Worm (Caenorhabditis elegans): ENCODE results near the gene clc-33.
"Not testable (repeated sequence)": the region's sequence is repeated elsewhere in the genome, so short reads cannot be mapped to it uniquely, and the experiment has no call there.

clc-33 gene

DNA sequence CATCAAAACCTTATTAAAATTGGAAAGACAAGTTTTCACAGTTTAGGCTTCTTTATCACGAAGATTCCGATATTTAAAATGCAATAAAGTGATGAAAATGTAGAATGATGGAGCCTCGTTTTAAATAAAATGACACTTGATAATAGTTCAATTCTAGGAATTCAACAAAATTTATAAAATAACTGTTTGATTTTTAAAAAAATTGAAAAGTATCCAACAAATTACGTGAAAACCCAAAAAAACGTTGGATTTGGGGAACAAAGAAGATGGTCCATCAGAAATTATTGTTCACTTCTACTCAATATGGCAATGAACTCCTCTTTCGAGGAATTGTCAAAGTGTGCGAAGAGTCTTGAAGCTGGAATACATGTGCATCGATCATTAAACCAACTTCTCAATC is 3.7 kb downstream of the clc-33 start, which contains the start of gene F28A10.4:
TSS of gene F28A10.4 (plus strand) at position 301 of the 400 bp plus-strand sequence.
- TF ChIP-seq dao-5 (tag; optimal IDR thresholded peaks at IDR 0.05) (no peak), W03F9.2 (tag; optimal IDR thresholded peaks at IDR 0.05) (no peak), him-1 (tag; optimal IDR thresholded peaks at IDR 0.05) (no peak)

DNA sequence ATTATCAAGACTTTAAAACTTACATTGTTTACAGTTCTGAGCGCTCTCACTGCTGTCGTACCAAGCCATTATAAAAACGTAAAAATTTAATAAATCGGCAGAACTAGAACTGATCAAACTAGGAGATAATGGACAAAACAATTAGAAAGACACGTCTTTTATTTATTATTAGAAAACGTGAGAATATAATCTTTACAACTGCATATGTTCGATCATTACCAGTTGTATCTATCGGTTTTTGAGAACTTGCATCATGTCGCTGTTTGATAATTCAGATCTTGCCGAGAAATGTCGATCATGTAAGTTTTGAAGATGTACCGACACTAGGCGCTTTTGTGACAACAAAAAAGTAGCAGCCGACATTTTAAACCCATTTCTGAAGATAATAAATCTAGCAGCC is 5.4 kb downstream of the clc-33 start, which contains the start of gene F28A10.7:
TSS of gene F28A10.7 (minus strand) at position 101 of the 400 bp plus-strand sequence.
- TF ChIP-seq dao-5 (tag; optimal IDR thresholded peaks at IDR 0.05) (no peak), him-1 (tag; optimal IDR thresholded peaks at IDR 0.05) (no peak), W03F9.2 (tag; optimal IDR thresholded peaks at IDR 0.05) (no peak)

DNA sequence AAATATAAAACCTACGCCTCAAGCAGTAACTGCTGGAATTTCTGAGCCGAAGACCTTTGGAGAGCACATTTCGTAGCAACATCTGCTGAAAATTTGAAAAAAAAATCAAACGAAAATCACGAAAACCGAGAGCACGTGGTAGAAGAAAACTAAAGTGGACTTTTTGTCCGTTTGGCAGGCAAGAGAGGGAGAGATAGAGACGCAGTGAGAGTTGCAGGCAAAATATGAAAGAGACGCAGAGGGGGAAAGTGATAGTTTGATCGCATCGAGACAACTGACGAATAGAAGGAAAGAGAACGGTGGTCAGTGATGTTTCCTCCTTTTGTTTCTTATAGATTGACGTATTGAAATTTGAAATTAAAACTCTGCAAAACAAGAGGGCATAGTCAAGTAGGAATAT is 8.3 kb downstream of the clc-33 start, which contains the start of the genes acdh-9 and F28A10.13:
TSS of gene acdh-9 (minus strand) at position 85 of the 400 bp plus-strand sequence.
TSS of gene F28A10.13 (plus strand) at position 294 of the 400 bp plus-strand sequence.
- TF ChIP-seq W03F9.2 (tag; optimal IDR thresholded peaks at IDR 0.05) (no peak), him-1 (tag; optimal IDR thresholded peaks at IDR 0.05) (no peak), dao-5 (tag; optimal IDR thresholded peaks at IDR 0.05) (no peak)

DNA sequence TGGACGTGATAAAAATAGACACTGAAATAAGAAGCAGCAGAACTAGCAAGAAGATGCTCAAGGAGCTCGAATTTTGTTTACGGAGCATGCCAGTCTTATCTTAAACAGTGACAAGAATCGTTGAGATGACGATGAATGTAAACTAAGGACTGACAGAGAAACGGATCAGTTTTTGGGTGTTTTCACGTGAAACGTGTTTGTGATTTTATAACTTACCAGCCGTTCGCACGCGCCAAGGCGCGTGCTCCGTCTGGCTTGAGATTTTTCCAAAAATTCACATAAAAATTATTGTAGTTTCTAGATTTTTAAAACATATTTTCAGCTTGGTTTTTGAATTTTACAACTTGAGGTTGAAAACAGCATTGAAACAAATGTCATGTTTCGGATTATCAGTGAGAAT is 10.3 kb downstream of the clc-33 start, which contains the start of gene F28A10.5:
TSS of gene F28A10.5 (minus strand) at position 101 of the 400 bp plus-strand sequence.
- TF ChIP-seq W03F9.2, him-1, dao-5 (tag; optimal IDR thresholded peaks at IDR 0.05): not testable (repeated sequence)

DNA sequence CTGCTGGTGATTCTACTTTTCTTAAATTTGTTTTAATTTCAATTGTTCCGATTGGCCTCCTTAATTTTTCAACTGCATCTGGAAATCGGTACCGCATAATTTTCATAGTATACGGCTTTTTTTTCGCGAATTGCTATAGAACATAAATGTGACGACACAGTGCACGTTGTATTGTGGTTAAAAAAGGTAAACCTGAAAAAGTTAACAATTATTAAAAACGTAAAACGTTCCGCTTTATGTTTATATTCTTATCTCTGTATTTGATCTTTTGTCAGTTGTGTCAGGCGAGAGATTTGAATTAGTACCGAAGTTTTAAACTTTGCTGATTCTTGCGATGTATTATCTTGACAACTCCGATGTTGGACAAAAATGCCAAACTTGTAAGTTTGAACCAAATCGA is 21.3 kb downstream of the clc-33 start, which contains the start of gene Y46B2A.4:
TSS of gene Y46B2A.4 (plus strand) at position 301 of the 400 bp plus-strand sequence.
- TF ChIP-seq him-1 (tag; optimal IDR thresholded peaks at IDR 0.05) (no peak), dao-5 (tag; optimal IDR thresholded peaks at IDR 0.05) (no peak), W03F9.2 (tag; optimal IDR thresholded peaks at IDR 0.05) (no peak)

DNA sequence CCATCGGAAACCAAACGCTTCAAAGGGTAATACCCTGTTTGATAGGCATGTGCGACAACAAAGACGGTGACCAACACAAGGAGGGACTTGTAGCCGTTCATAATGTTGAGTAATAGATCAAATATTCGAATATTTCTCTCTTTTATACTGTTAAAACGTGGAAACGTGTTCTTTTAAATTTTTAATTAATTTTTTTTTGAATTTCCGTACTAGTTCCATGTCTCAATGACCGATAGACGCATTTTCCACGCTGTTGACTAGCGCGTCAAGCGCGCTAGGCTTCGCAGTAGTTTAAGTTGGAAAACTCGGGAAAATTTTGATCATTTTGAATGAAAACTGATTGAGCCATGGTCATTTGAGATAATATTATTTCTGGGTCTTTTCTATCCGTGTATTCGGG is 26.6 kb downstream of the clc-33 start, which contains the start of gene Y46B2A.3:
TSS of gene Y46B2A.3 (minus strand) at position 101 of the 400 bp plus-strand sequence.
- TF ChIP-seq him-1 (tag; optimal IDR thresholded peaks at IDR 0.05) (no peak), dao-5 (tag; optimal IDR thresholded peaks at IDR 0.05) (no peak), W03F9.2 (tag; optimal IDR thresholded peaks at IDR 0.05) (no peak)

DNA sequence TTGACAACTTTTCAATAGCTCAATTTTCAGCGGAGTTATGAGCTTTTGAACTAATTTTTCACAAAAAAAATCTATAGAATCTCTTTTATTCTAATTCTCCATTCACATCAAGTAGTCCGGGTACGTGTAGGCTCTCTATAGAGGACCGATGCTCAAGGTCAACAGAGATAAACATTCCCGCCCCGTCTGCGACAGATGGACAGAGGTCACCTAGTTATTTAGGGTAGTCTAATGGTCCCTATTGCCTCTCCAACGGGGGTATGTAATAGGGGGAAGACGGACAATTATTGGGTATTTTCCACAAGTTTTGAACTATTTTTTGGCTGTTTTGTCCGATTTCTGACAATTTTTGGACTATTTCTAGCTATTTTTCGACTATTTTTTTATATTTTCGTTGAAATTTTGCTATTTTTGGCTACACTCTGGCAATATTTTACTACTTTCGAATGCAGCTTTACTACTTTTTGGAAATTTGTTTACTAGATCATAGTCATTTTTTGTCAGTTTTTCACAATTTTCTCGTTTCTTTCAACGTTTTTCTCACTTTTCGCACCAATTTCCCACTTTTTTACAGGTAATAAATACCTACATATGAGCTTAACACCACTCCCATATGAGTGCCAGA is 28.1 kb downstream of the clc-33 start, which contains the start of gene fbxc-51:
TSS of gene fbxc-51 (plus strand) at position 575 of the 625 bp plus-strand sequence.
- no peak for TF ChIP-seq W03F9.2 (tag; optimal IDR thresholded peaks at IDR 0.05)
- TF ChIP-seq him-1 (tag; optimal IDR thresholded peaks at IDR 0.05), result no peak
- no peak for TF ChIP-seq dao-5 (tag; optimal IDR thresholded peaks at IDR 0.05)

DNA sequence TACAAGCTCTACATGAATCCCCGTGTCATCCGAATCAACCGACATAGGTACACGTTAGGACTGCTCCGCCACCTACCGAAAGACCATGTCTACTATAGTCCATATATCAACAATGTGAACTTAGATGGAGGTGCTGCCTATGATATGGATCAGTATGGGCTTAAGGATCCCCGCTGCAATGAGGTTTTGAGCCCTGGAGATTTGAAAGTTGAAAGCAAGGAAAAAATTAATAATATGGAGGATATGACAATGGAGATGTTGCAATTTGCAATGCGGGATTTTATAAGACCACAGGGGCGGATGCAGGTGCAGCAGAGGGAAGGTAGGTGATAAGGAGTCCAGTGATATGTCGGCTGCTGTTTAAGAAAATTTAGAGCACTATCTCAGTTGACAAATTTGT is 29.1 kb downstream of the clc-33 start:
- TF ChIP-seq dao-5 (tag; optimal IDR thresholded peaks at IDR 0.05) (no peak), W03F9.2 (tag; optimal IDR thresholded peaks at IDR 0.05) (no peak), him-1 (tag; optimal IDR thresholded peaks at IDR 0.05) (no peak)

DNA sequence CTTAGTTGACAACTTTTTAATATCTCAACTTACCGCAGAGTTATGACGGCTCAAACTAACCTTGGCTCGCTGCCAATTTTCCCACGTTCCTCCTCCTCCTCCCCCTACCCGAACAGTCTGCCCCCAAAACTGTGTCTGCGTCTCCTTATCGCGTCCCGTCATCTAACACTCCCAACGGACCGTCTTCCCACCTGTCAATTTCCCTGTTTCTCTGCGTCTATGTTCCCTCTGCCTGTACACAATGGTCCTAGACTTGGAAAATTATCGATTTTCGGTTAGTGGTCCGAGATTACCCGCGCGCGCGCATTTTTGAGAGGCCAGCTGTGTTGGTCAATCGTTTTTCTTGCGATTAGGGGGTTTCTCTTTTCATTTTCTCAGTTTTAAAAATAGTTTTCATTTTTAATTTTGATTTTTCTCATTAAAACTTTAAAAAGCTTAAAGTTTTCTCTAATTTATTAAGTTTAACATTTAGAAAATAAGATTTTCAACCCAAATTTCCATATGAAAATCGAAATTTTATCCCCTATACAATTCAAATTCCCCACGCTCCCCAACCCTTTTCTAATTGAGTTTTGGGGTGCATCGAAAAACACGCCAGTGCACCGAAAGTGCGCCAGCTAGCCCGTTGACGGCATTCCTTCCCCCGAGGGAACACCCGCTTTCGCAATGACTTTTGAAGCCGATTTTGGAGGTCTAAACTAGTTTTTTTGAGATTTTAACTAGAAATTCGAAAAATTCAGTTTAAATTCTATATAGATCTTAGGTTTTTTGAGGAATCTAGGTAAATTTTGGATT is 33.0 kb downstream of the clc-33 start, which contains the start of gene alg-2:
TSS of gene alg-2 (plus strand) at position 220 of the 795 bp plus-strand sequence.
- TF ChIP-seq dao-5 (tag; optimal IDR thresholded peaks at IDR 0.05) (no peak), W03F9.2 (tag; optimal IDR thresholded peaks at IDR 0.05) (no peak), him-1 (tag; optimal IDR thresholded peaks at IDR 0.05) (no peak)

DNA sequence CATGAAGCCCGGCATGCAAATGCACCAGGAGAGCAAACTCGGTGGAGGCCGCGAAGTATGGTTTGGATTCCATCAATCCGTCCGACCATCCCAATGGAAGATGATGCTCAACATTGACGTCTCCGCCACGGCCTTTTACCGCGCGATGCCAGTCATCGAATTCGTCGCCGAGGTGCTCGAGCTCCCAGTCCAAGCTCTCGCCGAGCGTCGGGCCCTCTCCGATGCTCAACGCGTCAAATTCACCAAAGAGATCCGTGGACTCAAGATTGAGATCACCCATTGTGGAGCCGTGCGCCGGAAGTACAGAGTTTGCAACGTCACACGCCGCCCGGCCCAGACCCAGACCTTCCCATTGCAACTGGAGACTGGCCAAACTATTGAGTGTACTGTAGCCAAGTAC is 35.5 kb downstream of the clc-33 start:
- TF ChIP-seq him-1 (tag; optimal IDR thresholded peaks at IDR 0.05), result no peak
- no peak for TF ChIP-seq W03F9.2 (tag; optimal IDR thresholded peaks at IDR 0.05)
- TF ChIP-seq dao-5 (tag; optimal IDR thresholded peaks at IDR 0.05), result no peak

DNA sequence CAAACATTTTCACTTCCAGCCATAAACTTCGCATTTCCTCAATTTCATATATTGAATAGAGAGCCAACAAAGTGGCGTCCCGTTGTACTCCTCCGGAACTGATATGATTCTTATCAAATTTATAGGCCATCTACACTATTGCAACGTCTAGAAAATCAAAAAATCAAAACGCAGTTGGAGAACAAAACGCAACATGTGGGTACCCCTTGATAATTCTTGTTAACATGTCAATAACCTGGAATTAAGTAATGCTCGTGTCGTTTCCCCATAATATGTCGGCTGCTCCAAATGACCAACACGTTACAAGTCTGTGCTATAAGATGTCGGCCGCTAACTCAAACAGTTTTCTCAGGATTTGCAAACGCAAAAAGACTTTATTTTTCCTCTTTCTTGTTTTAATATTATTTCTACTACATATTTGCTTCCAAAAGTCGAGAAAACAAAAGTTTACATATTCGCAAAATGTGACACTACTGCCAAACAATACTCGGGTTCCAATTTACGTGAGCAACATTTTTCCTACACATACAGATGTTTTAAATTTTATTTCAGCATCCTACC is 40.5 kb downstream of the clc-33 start:
- TF ChIP-seq dao-5 (tag; optimal IDR thresholded peaks at IDR 0.05) (no peak), W03F9.2 (tag; optimal IDR thresholded peaks at IDR 0.05) (no peak), him-1 (tag; optimal IDR thresholded peaks at IDR 0.05) (no peak)

DNA sequence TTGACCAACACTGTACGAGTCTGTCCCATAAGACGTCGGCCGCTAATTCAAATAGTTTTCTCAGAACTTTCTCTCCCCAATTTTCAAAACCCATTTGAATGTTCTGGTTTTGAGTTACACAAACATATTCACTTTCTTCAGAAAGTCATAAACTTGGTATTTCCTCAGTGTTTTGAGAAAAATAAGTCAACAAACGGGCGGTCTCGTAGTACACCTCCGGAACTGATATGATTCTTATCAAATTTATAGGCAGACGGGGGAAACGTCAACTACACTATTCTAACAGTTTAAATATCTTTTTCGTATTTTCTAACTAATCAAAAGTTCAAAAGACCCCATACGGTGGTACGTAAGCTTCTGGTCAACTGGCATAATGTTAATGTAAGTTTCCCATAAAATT is 44.0 kb downstream of the clc-33 start:
- no peak for TF ChIP-seq W03F9.2 (tag; optimal IDR thresholded peaks at IDR 0.05)
- no peak for TF ChIP-seq him-1 (tag; optimal IDR thresholded peaks at IDR 0.05)
- no peak for TF ChIP-seq dao-5 (tag; optimal IDR thresholded peaks at IDR 0.05)

DNA sequence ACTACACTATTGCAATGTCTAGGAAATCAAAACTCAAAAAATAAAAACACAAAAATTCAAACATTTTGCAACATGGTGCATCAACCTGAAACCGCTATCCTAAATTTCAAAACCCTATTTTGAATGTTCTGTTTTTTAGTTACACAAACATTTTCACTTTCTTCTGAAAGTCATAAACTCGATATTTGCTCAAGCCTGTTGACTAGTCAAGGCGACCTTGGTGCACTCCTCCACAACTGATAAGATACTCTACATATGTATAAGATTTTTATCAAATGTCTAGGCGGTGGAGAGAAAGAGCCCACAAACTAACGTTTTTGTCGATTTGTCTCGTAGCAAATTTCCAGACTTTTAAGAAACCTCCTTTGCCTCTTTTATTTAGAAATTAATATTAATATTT is 47.8 kb downstream of the clc-33 start, which contains the start of gene T07D3.4:
TSS of gene T07D3.4 (plus strand) at position 286 of the 400 bp plus-strand sequence.
- TF ChIP-seq W03F9.2 (tag; optimal IDR thresholded peaks at IDR 0.05) (no peak), him-1 (tag; optimal IDR thresholded peaks at IDR 0.05) (no peak), dao-5 (tag; optimal IDR thresholded peaks at IDR 0.05) (no peak)

Measured in whole organism, L4/young adult.